Worm (Caenorhabditis elegans) whole organism, mixed stage, embryonic: ENCODE results near the gene T07D3.2.

ENCODE experiments used
- ces-1 ChIP-seq: fragments of 150-350 bp; optimal IDR thresholded peaks from 2 replicates; lab custom pipeline; 2014; ENCODE audit warnings: missing biosample characterization, missing genetic modification reagents, missing genetic modification characterization
- elt-1 ChIP-seq: sonication (generic microtip); optimal IDR thresholded peaks from 2 replicates; lab custom pipeline; 2017; ENCODE audit warnings: missing genetic modification characterization, mild to moderate bottlenecking, missing compliant biosample characterization, antibody characterized with exemption, moderate library complexity, borderline replicate concordance; ENCODE audit not compliant: insufficient read depth
- elt-3 ChIP-seq: fragments of 150-350 bp; optimal IDR thresholded peaks from 2 replicates; lab custom pipeline; 2014; ENCODE audit warnings: missing biosample characterization, missing genetic modification characterization
- hlh-1 ChIP-seq: fragments of 150-350 bp; optimal IDR thresholded peaks from 2 replicates; lab custom pipeline; 2014; ENCODE audit warnings: missing biosample characterization, missing genetic modification reagents, missing genetic modification characterization
- mep-1 ChIP-seq: fragments of 150-350 bp; optimal IDR thresholded peaks from 2 replicates; lab custom pipeline; 2017; ENCODE audit warnings: missing biosample characterization, missing genetic modification reagents, missing genetic modification characterization, inconsistent platforms
- nhr-237 ChIP-seq: fragments of 150-350 bp; optimal IDR thresholded peaks from 2 replicates; lab custom pipeline; 2014; ENCODE audit warnings: missing biosample characterization, missing genetic modification characterization
- unc-39 ChIP-seq: fragments of 150-350 bp; optimal IDR thresholded peaks from 2 replicates; lab custom pipeline; 2014; ENCODE audit warnings: missing biosample characterization, missing genetic modification characterization
- ztf-11 ChIP-seq: fragments of 150-350 bp; optimal IDR thresholded peaks from 2 replicates; lab custom pipeline; 2014; ENCODE audit warnings: missing biosample characterization, missing genetic modification characterization

DNA sequence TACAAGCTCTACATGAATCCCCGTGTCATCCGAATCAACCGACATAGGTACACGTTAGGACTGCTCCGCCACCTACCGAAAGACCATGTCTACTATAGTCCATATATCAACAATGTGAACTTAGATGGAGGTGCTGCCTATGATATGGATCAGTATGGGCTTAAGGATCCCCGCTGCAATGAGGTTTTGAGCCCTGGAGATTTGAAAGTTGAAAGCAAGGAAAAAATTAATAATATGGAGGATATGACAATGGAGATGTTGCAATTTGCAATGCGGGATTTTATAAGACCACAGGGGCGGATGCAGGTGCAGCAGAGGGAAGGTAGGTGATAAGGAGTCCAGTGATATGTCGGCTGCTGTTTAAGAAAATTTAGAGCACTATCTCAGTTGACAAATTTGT is 32.4 kb upstream of the T07D3.2 start:
- no peak for TF ChIP-seq nhr-237 (tag; lab: Kevin White, UChicago)
- no peak for TF ChIP-seq ztf-11 (tag; lab: Kevin White, UChicago)
- TF ChIP-seq elt-3 (tag; lab: Kevin White, UChicago) = no peak
- no peak for TF ChIP-seq ces-1 (GFP tag; lab: Kevin White, UChicago)
- no peak for TF ChIP-seq elt-1 (tag; lab: Kevin White, UChicago)
- TF ChIP-seq unc-39 (tag; lab: Kevin White, UChicago) = no peak
- no peak for TF ChIP-seq mep-1 (tag; lab: Kevin White, UChicago)
- TF ChIP-seq hlh-1 (tag; lab: Kevin White, UChicago) = no peak
